Worm (Caenorhabditis elegans): ENCODE data around the gene ssp-10.
A peak's percentile ranks its signal among the peaks of the same experiment; 100 is the strongest.

ssp-10 gene

DNA sequence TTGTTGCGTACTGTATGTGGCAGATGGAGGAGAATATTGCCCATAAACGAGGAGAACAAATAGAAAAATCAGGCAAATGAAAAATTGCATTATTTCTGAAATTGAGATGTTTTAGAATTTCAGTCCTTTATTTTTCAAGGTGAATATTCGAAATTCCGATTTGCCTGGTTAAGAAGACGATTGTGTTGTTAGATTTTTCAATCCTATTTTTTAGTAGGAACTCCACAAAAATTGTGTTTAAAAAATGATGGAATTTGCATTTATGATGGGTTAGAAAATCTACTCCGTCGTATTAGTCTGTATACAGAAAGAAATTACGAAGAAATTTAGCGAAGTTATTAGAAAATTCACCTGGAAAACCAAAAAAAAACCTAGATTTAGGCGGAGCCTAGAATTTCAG is 35.4 kb downstream of the ssp-10 start, which contains the start of gene egl-20 (continued):
- TF ChIP-seq egl-43 (GFP tag; IDR thresholded peaks at IDR 0.05) (no peak), lsy-2 (tag; optimal IDR thresholded peaks at IDR 0.05) (no peak), vab-7 (GFP tag; IDR thresholded peaks at IDR 0.05) (no peak), nhr-77 (tag; optimal IDR thresholded peaks at IDR 0.05) (no peak)

DNA sequence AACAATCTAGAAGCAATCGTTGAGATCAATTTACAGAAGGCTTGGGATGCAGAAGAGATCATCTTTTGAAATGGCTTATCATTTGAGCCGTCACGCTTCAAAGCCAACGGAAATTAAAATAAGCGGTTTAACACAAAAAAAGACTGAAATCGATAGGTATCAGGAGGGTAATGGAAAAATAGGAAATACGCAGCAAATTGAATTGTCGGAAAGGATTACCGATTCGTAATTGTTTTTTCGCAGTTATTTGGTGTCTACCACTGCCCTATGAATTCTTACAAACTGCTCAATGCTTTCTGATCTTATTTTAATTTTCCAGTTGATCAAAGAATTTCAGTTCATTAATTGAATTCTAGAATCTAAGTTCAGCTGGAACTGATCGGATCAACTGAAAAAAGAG is 39.3 kb downstream of the ssp-10 start:
- TF ChIP-seq aha-1 (tag) = peak; percentile 63
- TF ChIP-seq arid-1 (GFP tag; conservative IDR thresholded peaks at IDR 0.05) = no peak

DNA sequence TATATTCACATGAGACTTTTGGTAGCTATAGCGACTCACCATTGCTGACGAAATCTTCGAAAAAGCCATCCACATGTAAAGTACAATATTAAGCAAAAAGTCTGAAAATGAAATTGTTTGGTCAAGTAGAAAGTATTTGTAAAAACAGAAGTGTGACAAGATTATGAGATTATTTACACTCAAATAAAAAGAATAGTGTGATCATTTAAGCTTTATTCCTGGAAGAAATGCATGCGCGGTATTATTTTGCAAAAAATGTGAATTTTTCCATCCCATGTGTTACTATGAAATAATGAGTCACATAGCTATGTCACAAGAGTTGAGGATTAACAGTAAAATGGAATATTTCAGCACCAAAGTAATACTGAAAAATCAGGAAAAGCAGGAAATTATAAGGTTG is 40.2 kb downstream of the ssp-10 start, which contains the start of gene dct-15:
TSS of gene dct-15 (minus strand) at position 101 of the 400 bp plus-strand sequence.
- no peak for TF ChIP-seq F49E8.2 (tag; optimal IDR thresholded peaks at IDR 0.05; ENCODE audit: borderline replicate concordance)
- TF ChIP-seq daf-8 (GFP tag; IDR thresholded peaks at IDR 0.05) = no peak
- no peak for TF ChIP-seq hlh-30 (tag; optimal IDR thresholded peaks at IDR 0.05; ENCODE audit: insufficient read depth)
- no peak for TF ChIP-seq nhr-77 (tag; optimal IDR thresholded peaks at IDR 0.05)
- no peak for TF ChIP-seq zfp-3 (GFP tag; conservative IDR thresholded peaks at IDR 0.05)
- no peak for TF ChIP-seq lin-38 (GFP tag; IDR thresholded peaks at IDR 0.05)

DNA sequence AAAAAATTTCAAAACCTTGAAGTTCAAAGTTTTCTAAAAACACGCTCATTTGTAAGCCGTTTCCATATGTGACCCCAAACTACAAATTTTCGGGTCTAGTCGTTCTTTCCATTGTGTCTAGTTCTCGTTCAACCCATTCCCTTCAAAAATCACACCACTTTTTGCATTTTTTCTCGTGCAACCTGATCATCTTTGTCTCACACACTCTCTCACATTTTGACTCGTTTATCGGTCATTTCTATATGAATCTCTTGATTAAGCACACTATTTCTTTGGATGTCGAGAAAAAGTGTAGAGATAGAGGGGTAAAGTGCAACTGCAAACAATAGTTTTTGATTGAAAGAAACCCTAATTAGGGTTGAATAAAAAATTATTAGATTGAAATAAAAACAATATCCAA is 47.3 kb downstream of the ssp-10 start:
- TF ChIP-seq duxl-1 (tag; optimal IDR thresholded peaks at IDR 0.05; ENCODE audit: poor library complexity) (no peak), unc-130 (GFP tag; optimal IDR thresholded peaks at IDR 0.05) (no peak), dve-1 (tag; optimal IDR thresholded peaks at IDR 0.05; ENCODE audit: insufficient read depth) (peak; percentile 85), ceh-62 (tag; optimal IDR thresholded peaks at IDR 0.05) (no peak), ceh-28 (tag; optimal IDR thresholded peaks at IDR 0.05) (no peak), nhr-76 (tag; optimal IDR thresholded peaks at IDR 0.05) (no peak), dmd-9 (GFP tag; IDR thresholded peaks at IDR 0.05) (no peak), nhr-48 (tag; optimal IDR thresholded peaks at IDR 0.05) (peak; percentile 43), saeg-2 (GFP tag; IDR thresholded peaks at IDR 0.05) (no peak), R02D3.7 (tag; optimal IDR thresholded peaks at IDR 0.05) (no peak), pqm-1 (tag; optimal IDR thresholded peaks at IDR 0.05) (peak; percentile 40), Y5F2A.4 (GFP tag; optimal IDR thresholded peaks at IDR 0.05) (no peak), arid-1 (GFP tag; conservative IDR thresholded peaks at IDR 0.05) (no peak), dmd-8 (GFP tag; IDR thresholded peaks at IDR 0.05) (no peak), tag-97 (GFP tag; IDR thresholded peaks at IDR 0.05) (no peak), lsy-2 (tag; optimal IDR thresholded peaks at IDR 0.05) (peak in 1 of 2 experiments; percentile 71), madf-5 (GFP tag; IDR thresholded peaks at IDR 0.05) (no peak), aly-2 (tag; optimal IDR thresholded peaks at IDR 0.05) (no peak), dpl-1 (GFP tag; optimal IDR thresholded peaks at IDR 0.05) (peak; percentile 3), egl-27 (tag; optimal IDR thresholded peaks at IDR 0.05) (no peak), ceh-82 (tag; optimal IDR thresholded peaks at IDR 0.05) (no peak), aha-1 (tag) (no peak), madf-9 (GFP tag; conservative IDR thresholded peaks at IDR 0.05) (no peak), nhr-237 (tag; optimal IDR thresholded peaks at IDR 0.05) (no peak), set-16 (GFP tag; IDR thresholded peaks at IDR 0.05) (no peak), nhr-28 (tag; optimal IDR thresholded peaks at IDR 0.05) (peak; percentile 96), lin-29 (GFP tag; IDR thresholded peaks at IDR 0.05) (no peak), zip-2 (tag; optimal IDR thresholded peaks at IDR 0.05) (no peak), gei-8 (GFP tag; optimal IDR thresholded peaks at IDR 0.05) (no peak), nhr-42 (GFP tag; IDR thresholded peaks at IDR 0.05) (no peak), nhr-11 (tag; optimal IDR thresholded peaks at IDR 0.05) (no peak), T26A8.4 (GFP tag; IDR thresholded peaks at IDR 0.05) (0 out of 2 replicates have a peak, but pooled peaks have one; percentile 19), snpc-4 (tag; optimal IDR thresholded peaks at IDR 0.05) (no peak), lir-3 (tag; optimal IDR thresholded peaks at IDR 0.05) (no peak), nhr-6 (tag; optimal IDR thresholded peaks at IDR 0.05) (peak; percentile 24), mep-1 (tag; optimal IDR thresholded peaks at IDR 0.05) (peak; percentile 79), F49E8.2 (tag; optimal IDR thresholded peaks at IDR 0.05; ENCODE audit: borderline replicate concordance) (no peak), ceh-32 (tag; optimal IDR thresholded peaks at IDR 0.05; ENCODE audit: poor library complexity) (no peak), nhr-111 (GFP tag; optimal IDR thresholded peaks at IDR 0.05) (no peak), ztf-7 (tag; optimal IDR thresholded peaks at IDR 0.05) (no peak)

Measured in whole organism, L4 larva.